Worm (Caenorhabditis elegans) whole organism, late embryonic: ENCODE results near the gene F48F7.6.

Experiments
- ceh-45 ChIP-seq: fragments of 200-800 bp; sonication (Bioruptor generic); IDR thresholded peaks from 2 replicates; pipeline ENCODE4 v1.3.6; 2022; ENCODE audit warnings: missing genetic modification reagents, missing genetic modification characterization, missing compliant biosample characterization
- ceh-48 ChIP-seq: sonication (generic microtip); optimal IDR thresholded peaks from 2 replicates; lab custom pipeline; 2016; ENCODE audit warnings: missing genetic modification characterization, inconsistent platforms, missing compliant biosample characterization
- fkh-10 ChIP-seq: fragments of 150-350 bp; optimal IDR thresholded peaks from 2 replicates; lab custom pipeline; 2014; ENCODE audit warnings: missing biosample characterization, missing genetic modification reagents, missing genetic modification characterization
- odd-2 ChIP-seq: sonication (generic microtip); optimal IDR thresholded peaks from 2 replicates; lab custom pipeline; 2017; ENCODE audit warnings: antibody characterized with exemption, mild to moderate bottlenecking, missing genetic modification characterization, missing compliant biosample characterization

DNA sequence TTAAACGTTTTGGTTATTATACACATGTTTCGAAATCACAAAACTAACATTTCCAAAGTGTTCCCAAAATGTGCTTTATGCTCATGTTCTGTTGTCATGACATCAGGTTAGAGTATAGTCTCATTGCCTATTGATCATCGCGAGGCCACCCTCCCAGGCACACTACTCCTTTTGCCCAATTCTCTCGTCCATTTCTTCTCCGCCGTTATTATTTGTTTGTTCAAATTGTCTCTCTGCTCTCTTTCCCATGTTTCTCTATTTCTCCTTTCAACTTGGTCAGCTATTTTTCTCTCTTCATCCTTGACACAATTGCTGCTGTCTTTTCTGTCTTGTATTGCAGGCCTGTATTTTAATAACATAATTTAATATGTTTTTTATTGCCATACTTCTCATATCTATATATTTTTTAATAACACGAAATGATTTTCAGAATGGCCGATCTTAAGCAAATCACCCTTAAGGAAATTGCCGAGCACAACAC lies 23.9 kb downstream of the F48F7.6 start, which contains the start of gene cytb-5.1:
- TF ChIP-seq fkh-10 (GFP tag; lab: Kevin White, UChicago), result no peak
- no peak for TF ChIP-seq odd-2 (tag; lab: Kevin White, UChicago)
- no peak for TF ChIP-seq ceh-45
- no peak for TF ChIP-seq ceh-48 (tag; lab: Kevin White, UChicago)
